Worm (Caenorhabditis elegans) whole organism, L2 larva: Measurements from ENCODE around the gene T19C9.8.

Source experiments
- C34F6.9 ChIP-seq: fragments of 150-350 bp; optimal IDR thresholded peaks from 2 replicates; lab custom pipeline; 2014; ENCODE audit warnings: missing biosample characterization, missing genetic modification characterization
- R02D3.7 ChIP-seq: fragments of 150-350 bp; optimal IDR thresholded peaks from 2 replicates; lab custom pipeline; 2014; ENCODE audit warnings: missing biosample characterization, missing genetic modification characterization
- Y55F3AM.14 ChIP-seq: fragments of 200-800 bp; sonication (Bioruptor generic); optimal IDR thresholded peaks from 2 replicates; lab custom pipeline; 2018; ENCODE audit warnings: mild to moderate bottlenecking, missing genetic modification characterization, missing compliant biosample characterization
- ZK546.5 ChIP-seq: sonication (generic microtip); optimal IDR thresholded peaks from 2 replicates; lab custom pipeline; 2017; ENCODE audit warnings: missing biosample characterization, missing genetic modification characterization
- alr-1 ChIP-seq: fragments of 150-350 bp; optimal IDR thresholded peaks from 2 replicates; lab custom pipeline; 2014; ENCODE audit warnings: missing biosample characterization, missing genetic modification characterization
- ama-1 ChIP-seq: fragments of 150-350 bp; optimal IDR thresholded peaks from 2 replicates; lab custom pipeline; 2018; ENCODE audit warnings: inconsistent platforms
- ceh-82 ChIP-seq: fragments of 150-350 bp; optimal IDR thresholded peaks from 2 replicates; lab custom pipeline; 2014; ENCODE audit warnings: missing biosample characterization, missing genetic modification characterization
- crh-2 ChIP-seq: sonication (generic microtip); optimal IDR thresholded peaks from 2 replicates; lab custom pipeline; 2017; ENCODE audit warnings: missing biosample characterization, missing genetic modification characterization
- dmd-4 ChIP-seq: sonication (generic microtip); optimal IDR thresholded peaks from 2 replicates; lab custom pipeline; 2017; ENCODE audit warnings: missing biosample characterization, missing genetic modification characterization
- egl-27 ChIP-seq: sonication (generic microtip); optimal IDR thresholded peaks from 3 replicates; lab custom pipeline; 2017; ENCODE audit warnings: missing biosample characterization, missing genetic modification reagents, missing genetic modification characterization
- elt-1 ChIP-seq: fragments of 150-350 bp; optimal IDR thresholded peaks from 2 replicates; lab custom pipeline; 2014; ENCODE audit warnings: missing biosample characterization, missing genetic modification characterization
- elt-3 ChIP-seq: sonication (generic microtip); optimal IDR thresholded peaks from 2 replicates; lab custom pipeline; 2017; ENCODE audit warnings: missing biosample characterization, missing genetic modification characterization
- fos-1 ChIP-seq: fragments of 150-350 bp; optimal IDR thresholded peaks from 2 replicates; lab custom pipeline; 2014; ENCODE audit warnings: missing biosample characterization, missing genetic modification characterization
- gmeb-1 ChIP-seq: fragments of 150-350 bp; optimal IDR thresholded peaks from 2 replicates; lab custom pipeline; 2014; ENCODE audit warnings: missing biosample characterization, missing genetic modification characterization
- lin-11 ChIP-seq: fragments of 150-350 bp; sonication (generic microtip); optimal IDR thresholded peaks from 2 replicates; lab custom pipeline; 2014; ENCODE audit warnings: missing biosample characterization, missing genetic modification characterization, inconsistent platforms, mixed read lengths
- lin-13 ChIP-seq: fragments of 150-350 bp; optimal IDR thresholded peaks from 2 replicates; lab custom pipeline; 2014; ENCODE audit warnings: missing biosample characterization, missing genetic modification reagents, missing genetic modification characterization
- lsy-2 ChIP-seq, 2 experiments: fragments of 150-350 bp in 1 of 2; sonication (generic microtip) in 1 of 2; optimal IDR thresholded peaks; 2 replicates each; lab custom pipeline; 2014 to 2017; ENCODE audit warnings: missing biosample characterization in 2 of 2, missing genetic modification characterization in 2 of 2
- mab-5 ChIP-seq: fragments of 150-350 bp; optimal IDR thresholded peaks from 2 replicates; lab custom pipeline; 2014; ENCODE audit warnings: missing biosample characterization, missing genetic modification characterization
- mbf-1 ChIP-seq: sonication (generic microtip); optimal IDR thresholded peaks from 2 replicates; lab custom pipeline; 2017; ENCODE audit warnings: missing biosample characterization, missing genetic modification characterization
- mdl-1 ChIP-seq, 2 experiments: fragments of 150-350 bp in 1 of 2; sonication (generic microtip) in 1 of 2; optimal IDR thresholded peaks; 2 replicates each; lab custom pipeline; 2017; ENCODE audit warnings: missing biosample characterization in 2 of 2, missing genetic modification characterization in 2 of 2
- nhr-10 ChIP-seq: sonication (generic microtip); optimal IDR thresholded peaks from 2 replicates; lab custom pipeline; 2017; ENCODE audit warnings: missing biosample characterization, missing genetic modification characterization
- nhr-11 ChIP-seq: fragments of 150-350 bp; optimal IDR thresholded peaks from 2 replicates; lab custom pipeline; 2014; ENCODE audit warnings: missing biosample characterization, missing genetic modification characterization
- nhr-12 ChIP-seq: fragments of 150-350 bp; optimal IDR thresholded peaks from 2 replicates; lab custom pipeline; 2014; ENCODE audit warnings: missing biosample characterization, missing genetic modification characterization
- nhr-129 ChIP-seq: fragments of 150-350 bp; optimal IDR thresholded peaks from 2 replicates; lab custom pipeline; 2014; ENCODE audit warnings: missing biosample characterization, missing genetic modification characterization
- nhr-21 ChIP-seq: fragments of 150-350 bp; optimal IDR thresholded peaks from 2 replicates; lab custom pipeline; 2014; ENCODE audit warnings: missing biosample characterization, missing genetic modification characterization
- nhr-23 ChIP-seq: fragments of 150-350 bp; optimal IDR thresholded peaks from 2 replicates; lab custom pipeline; 2014; ENCODE audit warnings: missing biosample characterization, missing genetic modification reagents, missing genetic modification characterization
- nhr-237 ChIP-seq: fragments of 150-350 bp; optimal IDR thresholded peaks from 2 replicates; lab custom pipeline; 2014; ENCODE audit warnings: missing biosample characterization, missing genetic modification characterization
- nhr-25 ChIP-seq: fragments of 150-350 bp; sonication (generic microtip); optimal IDR thresholded peaks from 3 replicates; lab custom pipeline; 2014; ENCODE audit warnings: missing biosample characterization, missing genetic modification characterization
- nhr-6 ChIP-seq: fragments of 150-350 bp; optimal IDR thresholded peaks from 2 replicates; lab custom pipeline; 2014; ENCODE audit warnings: missing biosample characterization, missing genetic modification characterization
- nhr-77 ChIP-seq: fragments of 150-350 bp; optimal IDR thresholded peaks from 2 replicates; lab custom pipeline; 2014; ENCODE audit warnings: missing biosample characterization, missing genetic modification characterization
- peb-1 ChIP-seq: fragments of 150-350 bp; optimal IDR thresholded peaks from 2 replicates; lab custom pipeline; 2014; ENCODE audit warnings: missing biosample characterization, missing genetic modification characterization
- sem-4 ChIP-seq: fragments of 150-350 bp; optimal IDR thresholded peaks from 2 replicates; lab custom pipeline; 2014; ENCODE audit warnings: missing biosample characterization, missing genetic modification reagents, missing genetic modification characterization
- skn-1 ChIP-seq: sonication (generic microtip); optimal IDR thresholded peaks from 2 replicates; lab custom pipeline; 2017; ENCODE audit warnings: missing biosample characterization, missing genetic modification characterization
- snpc-4 ChIP-seq: fragments of 150-350 bp; optimal IDR thresholded peaks from 2 replicates; lab custom pipeline; 2014; ENCODE audit warnings: missing biosample characterization, missing genetic modification characterization
- unc-39 ChIP-seq: fragments of 150-350 bp; optimal IDR thresholded peaks from 2 replicates; lab custom pipeline; 2014; ENCODE audit warnings: missing biosample characterization, missing genetic modification characterization
- unc-62 ChIP-seq: fragments of 150-350 bp; optimal IDR thresholded peaks from 2 replicates; lab custom pipeline; 2014; ENCODE audit warnings: missing biosample characterization, missing genetic modification reagents, missing genetic modification characterization
- zag-1 ChIP-seq: fragments of 150-350 bp; optimal IDR thresholded peaks from 2 replicates; lab custom pipeline; 2014; ENCODE audit warnings: missing biosample characterization, missing genetic modification characterization
- ztf-4 ChIP-seq: fragments of 150-350 bp; optimal IDR thresholded peaks from 2 replicates; lab custom pipeline; 2014; ENCODE audit warnings: missing biosample characterization, missing genetic modification characterization

The T19C9.8 gene

DNA sequence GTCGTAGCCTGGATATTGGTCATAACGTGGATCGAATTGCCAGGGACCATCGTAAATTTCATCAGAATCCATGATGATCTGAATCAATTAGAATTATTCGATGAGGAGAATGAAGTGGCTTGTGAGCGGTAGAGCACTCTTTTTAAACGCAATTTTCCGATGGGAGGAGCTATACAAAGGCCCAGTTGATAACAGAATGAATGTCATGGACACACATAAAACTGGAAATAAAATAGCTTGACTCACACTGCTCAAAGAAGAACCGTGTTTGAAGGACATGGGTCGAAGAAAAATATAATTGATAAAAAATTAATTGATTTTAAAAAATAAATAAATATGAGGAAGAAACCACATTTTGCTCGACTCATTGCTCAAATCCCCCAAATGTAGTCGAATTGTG is 30.9 kb upstream of the T19C9.8 start, which contains the start of gene Y68A4A.13:
Y68A4A.13 (minus strand) TSS at position 101 of the 400 bp plus-strand sequence.
- TF ChIP-seq C34F6.9 (tag; lab: Kevin White, UChicago) (no peak), nhr-129 (tag; lab: Kevin White, UChicago) (no peak), lsy-2 (tag; optimal IDR thresholded peaks at IDR 0.05; lab: Kevin White, UChicago) (no peak), nhr-77 (tag; lab: Kevin White, UChicago) (no peak), mbf-1 (tag; lab: Kevin White, UChicago) (no peak), ama-1 (lab: Kevin White, UChicago) (no peak), elt-1 (tag; lab: Kevin White, UChicago) (no peak), lin-13 (GFP tag; lab: Kevin White, UChicago) (no peak), zag-1 (tag; lab: Kevin White, UChicago) (no peak), ZK546.5 (no peak), nhr-25 (tag; lab: Kevin White, UChicago) (no peak), snpc-4 (no peak), skn-1 (no peak), fos-1 (tag; lab: Kevin White, UChicago) (no peak), gmeb-1 (tag; lab: Kevin White, UChicago) (no peak), nhr-6 (tag; lab: Kevin White, UChicago) (no peak), nhr-11 (tag; lab: Kevin White, UChicago) (no peak), lin-11 (tag; lab: Kevin White, UChicago) (no peak), unc-39 (tag; lab: Kevin White, UChicago) (no peak)

DNA sequence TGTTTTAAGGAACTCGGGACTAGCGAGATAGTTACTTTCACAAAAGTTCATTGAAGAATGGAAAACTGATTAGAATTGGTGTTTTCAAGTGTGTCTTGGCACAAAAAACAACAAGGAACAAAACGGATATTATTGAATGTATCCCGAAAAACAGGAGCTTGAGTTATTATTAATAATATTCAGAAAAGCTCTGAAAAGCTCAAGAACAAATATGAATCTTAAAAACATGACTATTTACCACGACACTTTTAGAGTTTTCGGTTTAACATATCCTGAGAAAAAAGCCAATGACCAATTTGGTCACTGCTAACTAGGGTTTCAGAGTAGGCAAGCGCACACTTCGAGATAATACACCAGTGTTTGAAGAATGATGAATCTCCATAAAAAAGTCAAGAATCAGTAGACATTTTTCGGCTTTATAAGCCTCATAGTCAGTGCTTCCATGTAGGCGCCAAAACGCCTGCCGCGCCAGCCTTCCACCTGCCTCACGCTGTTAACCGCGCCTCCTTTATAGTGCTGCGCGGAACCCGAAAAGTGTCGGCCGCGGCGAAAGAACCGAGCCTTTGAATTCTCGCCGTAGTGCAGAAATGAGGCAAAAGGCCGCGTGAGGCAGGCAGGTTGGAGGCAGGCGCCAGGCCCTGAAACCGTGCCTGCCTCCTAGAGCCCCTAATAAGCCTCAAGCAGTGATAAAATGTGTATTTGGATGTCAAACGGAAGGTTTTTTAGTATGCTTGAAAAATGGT is 26.7 kb upstream of the T19C9.8 start, which contains the start of gene srh-236:
srh-236 (minus strand) TSS at position 51 of the 743 bp plus-strand sequence.
- TF ChIP-seq nhr-10 (tag; lab: Kevin White, UChicago): no peak
- TF ChIP-seq nhr-12 (tag; lab: Kevin White, UChicago): no peak
- no peak for TF ChIP-seq nhr-237
- TF ChIP-seq elt-1 (tag; lab: Kevin White, UChicago): no peak
- TF ChIP-seq egl-27 (tag; lab: Kevin White, UChicago): no peak
- no peak for TF ChIP-seq crh-2
- no peak for TF ChIP-seq mdl-1 (tag; optimal IDR thresholded peaks at IDR 0.05; lab: Kevin White, UChicago)
- TF ChIP-seq Y55F3AM.14: no peak
- no peak for TF ChIP-seq R02D3.7 (tag; lab: Kevin White, UChicago)
- TF ChIP-seq nhr-6 (tag; lab: Kevin White, UChicago): no peak
- TF ChIP-seq dmd-4 (tag; lab: Kevin White, UChicago): no peak

DNA sequence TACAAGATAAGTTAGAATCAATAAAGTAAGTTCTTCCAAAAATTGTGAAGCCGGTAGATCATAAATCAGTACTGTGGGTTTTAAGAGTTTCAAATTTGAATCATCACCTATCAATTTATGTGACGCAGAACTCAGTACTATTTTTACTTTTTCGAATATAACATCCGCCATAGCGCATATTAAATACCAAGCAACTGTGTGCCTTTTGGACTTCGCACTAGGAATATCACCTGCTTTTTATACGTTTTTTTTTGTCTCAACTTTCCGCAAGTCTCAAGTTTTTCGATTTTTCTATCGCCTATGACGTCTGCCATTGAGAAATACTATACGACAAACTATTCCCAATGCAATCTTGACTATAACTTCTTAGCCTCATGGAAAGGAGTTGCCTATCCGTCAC is 26.2 kb upstream of the T19C9.8 start, which contains the start of gene srh-113:
srh-113 (plus strand) TSS at position 301 of the 400 bp plus-strand sequence.
- TF ChIP-seq Y55F3AM.14 (no peak), lsy-2 (tag; optimal IDR thresholded peaks at IDR 0.05; lab: Kevin White, UChicago) (no peak), lin-13 (GFP tag; lab: Kevin White, UChicago) (no peak), ztf-4 (tag; lab: Kevin White, UChicago) (no peak), nhr-77 (tag; lab: Kevin White, UChicago) (no peak), unc-39 (tag; lab: Kevin White, UChicago) (no peak), nhr-6 (tag; lab: Kevin White, UChicago) (no peak)

DNA sequence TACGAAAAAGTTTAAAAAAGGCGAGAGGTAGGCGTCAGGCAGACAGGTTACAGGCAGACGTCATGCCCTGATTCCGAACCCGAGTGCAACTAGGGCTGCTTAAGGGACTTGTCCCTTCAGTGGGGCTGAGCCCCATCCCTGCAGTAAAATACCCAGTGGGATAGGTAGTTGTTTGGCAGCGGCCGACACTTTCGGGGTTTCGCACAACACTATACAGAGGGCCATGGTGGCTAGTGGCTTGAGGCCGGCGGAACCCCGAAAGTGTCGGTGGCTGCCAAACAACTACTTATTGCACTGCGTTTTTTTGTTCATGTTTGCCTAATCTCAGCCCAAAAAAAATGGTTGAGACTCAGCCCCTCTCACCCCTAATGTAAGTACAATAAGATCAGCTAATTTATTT is 23.3 kb upstream of the T19C9.8 start:
- TF ChIP-seq unc-62 (GFP tag; lab: Kevin White, UChicago) (no peak), peb-1 (tag; lab: Kevin White, UChicago) (no peak), elt-1 (tag; lab: Kevin White, UChicago) (no peak), ceh-82 (no peak), C34F6.9 (tag; lab: Kevin White, UChicago) (no peak), R02D3.7 (tag; lab: Kevin White, UChicago) (no peak), nhr-10 (tag; lab: Kevin White, UChicago) (no peak), sem-4 (tag; lab: Kevin White, UChicago) (no peak), nhr-23 (tag; lab: Kevin White, UChicago) (no peak)
- TF ChIP-seq, all 48 proteins: peak for 0

DNA sequence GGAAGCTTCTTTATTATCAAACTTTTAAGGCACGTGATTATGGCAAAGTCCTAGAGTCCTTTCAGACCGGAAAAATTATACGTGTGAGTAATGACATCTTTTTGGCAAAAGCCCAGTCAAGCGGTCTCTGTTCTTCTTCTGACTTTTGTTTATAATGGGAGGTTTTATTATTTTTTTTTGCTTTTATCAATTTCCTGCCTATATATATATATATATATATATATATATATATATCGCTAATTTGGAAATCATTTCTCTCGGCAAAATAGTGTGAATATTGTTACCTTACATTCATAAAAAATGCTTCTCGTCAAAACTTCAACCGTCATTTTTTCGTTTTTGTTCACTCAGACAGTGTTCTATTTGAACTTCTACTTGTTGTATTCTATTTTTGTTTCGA is 21.2 kb upstream of the T19C9.8 start, which contains the start of gene srbc-62:
srbc-62 (plus strand) TSS at position 301 of the 400 bp plus-strand sequence.
- TF ChIP-seq mab-5 (tag; lab: Kevin White, UChicago): no peak
- TF ChIP-seq R02D3.7 (tag; lab: Kevin White, UChicago): no peak
- TF ChIP-seq alr-1 (tag; lab: Kevin White, UChicago): no peak
- no peak for TF ChIP-seq ztf-4 (tag; lab: Kevin White, UChicago)
- no peak for TF ChIP-seq nhr-21 (tag; lab: Kevin White, UChicago)
- TF ChIP-seq elt-3 (tag; lab: Kevin White, UChicago): no peak
- TF ChIP-seq sem-4 (tag; lab: Kevin White, UChicago): no peak
- no peak for TF ChIP-seq mdl-1 (tag; optimal IDR thresholded peaks at IDR 0.05; lab: Kevin White, UChicago)
- TF ChIP-seq, all 48 proteins: peak for 0
